Worm (Caenorhabditis elegans): ENCODE data around the gene BE10.1.

ce11 chrIII:12819909-12820308 is 30.6 kb upstream of the BE10.1 start, which contains the start of the genes Y37D8A.2 and Y37D8A.25:
- no peak for TF ChIP-seq R02D3.7 (tag; optimal IDR thresholded peaks at IDR 0.05)
- TF ChIP-seq ZK546.5 (tag; optimal IDR thresholded peaks at IDR 0.05) = no peak
- TF ChIP-seq fos-1 (tag; optimal IDR thresholded peaks at IDR 0.05) = no peak
- no peak for TF ChIP-seq ztf-4 (tag; optimal IDR thresholded peaks at IDR 0.05)
- no peak for TF ChIP-seq nhr-11 (tag; optimal IDR thresholded peaks at IDR 0.05)
- no peak for TF ChIP-seq fkh-10 (GFP tag; optimal IDR thresholded peaks at IDR 0.05)

All from whole organism, L3 larva.